Worm (Caenorhabditis elegans): ENCODE data around the gene srbc-5.

ce11 chrV:3308169-3308568, 48.0 kb downstream of the srbc-5 start, which contains the start of gene srbc-3:
- TF ChIP-seq ceh-13 (GFP tag; optimal IDR thresholded peaks at IDR 0.05) = no peak
- TF ChIP-seq ama-1 (optimal IDR thresholded peaks at IDR 0.05) = no peak
- TF ChIP-seq aly-1 (tag; optimal IDR thresholded peaks at IDR 0.05) = no peak
- TF ChIP-seq flt-1 (GFP tag; IDR thresholded peaks at IDR 0.05) = no peak
- no peak for TF ChIP-seq tbx-37 (GFP tag; conservative IDR thresholded peaks at IDR 0.05)

Data from whole organism, early embryonic.